Worm (Caenorhabditis elegans) whole organism, L3 larva: Measurements from ENCODE around the gene tps-2.

Experiments used
- ama-1 ChIP-seq: fragments of 150-350 bp; optimal IDR thresholded peaks from 2 replicates; lab custom pipeline; 2018
- egl-27 ChIP-seq: sonication (generic microtip); optimal IDR thresholded peaks from 4 replicates; lab custom pipeline; 2017; ENCODE audit warnings: missing biosample characterization, missing genetic modification reagents, missing genetic modification characterization
- nhr-28 ChIP-seq: fragments of 150-350 bp; optimal IDR thresholded peaks from 2 replicates; lab custom pipeline; 2014; ENCODE audit warnings: missing biosample characterization, missing genetic modification characterization
- unc-62 ChIP-seq: fragments of 150-350 bp; sonication (generic microtip); optimal IDR thresholded peaks from 4 replicates; lab custom pipeline; 2014; ENCODE audit warnings: missing biosample characterization, missing genetic modification reagents, missing genetic modification characterization
- ztf-11 ChIP-seq: fragments of 150-350 bp; optimal IDR thresholded peaks from 2 replicates; lab custom pipeline; 2014; ENCODE audit warnings: missing biosample characterization, missing genetic modification characterization

DNA sequence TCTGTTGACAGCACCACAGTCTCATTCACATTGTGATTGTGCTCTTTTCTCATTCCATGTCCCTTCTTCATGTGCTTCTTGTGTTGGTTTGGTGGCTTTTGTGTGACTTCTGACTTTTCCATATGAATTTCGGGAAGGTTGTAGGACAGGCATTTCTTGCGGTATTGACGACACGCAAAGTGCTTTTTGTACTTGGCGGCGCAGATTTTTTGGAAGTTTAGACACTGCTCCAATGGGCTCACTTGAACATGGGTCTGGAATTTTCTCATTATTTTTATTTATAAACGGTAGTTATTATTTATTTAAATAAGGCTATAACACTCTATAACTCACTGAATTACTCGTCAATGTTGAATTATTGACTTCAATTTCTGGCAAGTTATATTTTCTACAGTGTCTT, 3.6 kb downstream of the tps-2 start:
- TF ChIP-seq ama-1, result no peak
- no peak for TF ChIP-seq ztf-11 (tag; lab: Kevin White, UChicago)
- no peak for TF ChIP-seq egl-27 (tag; lab: Kevin White, UChicago)
- TF ChIP-seq nhr-28 (tag; lab: Kevin White, UChicago), result no peak
- no peak for TF ChIP-seq unc-62 (GFP tag; lab: Kevin White, UChicago)
